Worm (Caenorhabditis elegans) whole organism, dauer: ENCODE measurements around the gene pes-4.

Experiments
- unc-62 ChIP-seq: sonication (generic microtip); optimal IDR thresholded peaks from 2 replicates; lab custom pipeline; 2017; ENCODE audit warnings: missing biosample characterization, missing genetic modification reagents, missing genetic modification characterization

Gene pes-4

ce11 chrIII:1201958-1202596 is 28.0 kb downstream of the pes-4 start, which contains the start of the genes mrpl-45 and Y119D3B.12:
Gene mrpl-45 (minus strand): TSS chrIII:1202008.
Gene Y119D3B.12 (plus strand): TSS chrIII:1202546.
- TF ChIP-seq unc-62 (GFP tag; lab: Kevin White, UChicago), result no peak

ce11 chrIII:1196192-1196591 is 33.9 kb downstream of the pes-4 start, which contains the start of gene dss-1:
Gene dss-1 (minus strand): TSS chrIII:1196292.
- TF ChIP-seq unc-62 (GFP tag; lab: Kevin White, UChicago), result no peak

ce11 chrIII:1193326-1193862 is 36.7 kb downstream of the pes-4 start, which contains the start of gene Y119D3B.14:
Gene Y119D3B.14 (minus strand): TSS chrIII:1193812.
- TF ChIP-seq unc-62 (GFP tag; lab: Kevin White, UChicago), result no peak

- TF ChIP-seq unc-62 (GFP tag; lab: Kevin White, UChicago), result no peak
Observed at ce11 chrIII:1181756-1182155, 48.3 kb downstream of the pes-4 start, which contains the start of gene nspg-8. Gene nspg-8 (plus strand): TSS chrIII:1182056.

- TF ChIP-seq unc-62 (GFP tag; lab: Kevin White, UChicago), result no peak
Observed at ce11 chrIII:1179006-1179405, 51.1 kb downstream of the pes-4 start.

- no peak for TF ChIP-seq unc-62 (GFP tag; lab: Kevin White, UChicago)
Observed at ce11 chrIII:1176080-1176608, 53.9 kb downstream of the pes-4 start, which contains the start of gene eak-3. Gene eak-3 (minus strand): TSS chrIII:1176558.

- no peak for TF ChIP-seq unc-62 (GFP tag; lab: Kevin White, UChicago)
Observed at ce11 chrIII:1173331-1173730, 56.7 kb downstream of the pes-4 start.

ce11 chrIII:1169622-1170021 is 60.5 kb downstream of the pes-4 start:
- no peak for TF ChIP-seq unc-62 (GFP tag; lab: Kevin White, UChicago)

ce11 chrIII:1166388-1166787 is 63.7 kb downstream of the pes-4 start:
- no peak for TF ChIP-seq unc-62 (GFP tag; lab: Kevin White, UChicago)
